Worm (Caenorhabditis elegans) whole organism, L1 larva: ENCODE results near the gene F46F2.5.
A peak's percentile ranks its signal among the peaks of the same experiment; 100 is the strongest.

Experiments used
- C04F5.9 ChIP-seq: sonication (generic microtip); optimal IDR thresholded peaks from 2 replicates; lab custom pipeline; 2016; ENCODE audit warnings: missing genetic modification characterization, missing compliant biosample characterization
- C16A3.4 ChIP-seq: fragments of 150-350 bp; optimal IDR thresholded peaks from 2 replicates; lab custom pipeline; 2014; ENCODE audit warnings: missing biosample characterization, missing genetic modification characterization
- C34B4.2 ChIP-seq: sonication (generic microtip); optimal IDR thresholded peaks from 2 replicates; lab custom pipeline; 2017; ENCODE audit warnings: mild to moderate bottlenecking, missing genetic modification characterization, missing compliant biosample characterization
- aha-1 ChIP-seq: fragments of 150-350 bp; optimal IDR thresholded peaks from 2 replicates; lab custom pipeline; 2014; ENCODE audit warnings: missing biosample characterization, missing genetic modification characterization
- alr-1 ChIP-seq: fragments of 200-800 bp; sonication (Bioruptor generic); optimal IDR thresholded peaks from 2 replicates; lab custom pipeline; 2018; ENCODE audit warnings: borderline replicate concordance, mild to moderate bottlenecking, missing genetic modification characterization, missing compliant biosample characterization
- aly-2 ChIP-seq: fragments of 150-350 bp; optimal IDR thresholded peaks from 2 replicates; lab custom pipeline; 2014; ENCODE audit warnings: missing biosample characterization, missing genetic modification characterization
- ama-1 ChIP-seq: fragments of 150-350 bp; optimal IDR thresholded peaks from 2 replicates; lab custom pipeline; 2014
- blmp-1 ChIP-seq: fragments of 150-350 bp; optimal IDR thresholded peaks from 2 replicates; lab custom pipeline; 2014; ENCODE audit warnings: missing biosample characterization, missing genetic modification characterization
- ceh-8 ChIP-seq: fragments of 200-800 bp; sonication (Bioruptor generic); optimal IDR thresholded peaks from 2 replicates; lab custom pipeline; 2018; ENCODE audit warnings: mild to moderate bottlenecking, missing genetic modification characterization, moderate library complexity, missing compliant biosample characterization
- ceh-82 ChIP-seq, 3 experiments: fragments of 150-350 bp in 1 of 3; sonication (generic microtip) in 2 of 3; optimal IDR thresholded peaks; 2 replicates each; lab custom pipeline; 2014 to 2017; ENCODE audit warnings: missing biosample characterization in 3 of 3, missing genetic modification characterization in 3 of 3
- ceh-88 ChIP-seq: fragments of 200-800 bp; sonication (Bioruptor generic); IDR thresholded peaks from 2 replicates; pipeline ENCODE4 v1.3.6; 2022; ENCODE audit warnings: missing genetic modification characterization, missing compliant biosample characterization
- ceh-90 ChIP-seq: sonication (generic microtip); optimal IDR thresholded peaks from 2 replicates; lab custom pipeline; 2016; ENCODE audit warnings: missing genetic modification characterization, missing compliant biosample characterization
- ces-1 ChIP-seq: fragments of 150-350 bp; optimal IDR thresholded peaks from 2 replicates; lab custom pipeline; 2014; ENCODE audit warnings: missing biosample characterization, missing genetic modification reagents, missing genetic modification characterization
- dsc-1 ChIP-seq: sonication (generic microtip); optimal IDR thresholded peaks from 2 replicates; lab custom pipeline; 2016; ENCODE audit warnings: mild to moderate bottlenecking, missing genetic modification characterization, missing compliant biosample characterization
- efl-1 ChIP-seq, 4 experiments: fragments of 150-350 bp; optimal IDR thresholded peaks in 3 of 4; peaks in 1 of 4; 1 replicate in 1 of 4; 2 replicates in 3 of 4; lab custom pipeline; 2014; ENCODE audit warnings: missing biosample characterization in 2 of 4, missing genetic modification characterization in 2 of 4, missing genetic modification reagents in 2 of 4
- egl-13 ChIP-seq: sonication (generic microtip); optimal IDR thresholded peaks from 2 replicates; lab custom pipeline; 2016; ENCODE audit warnings: missing genotype, missing genetic modification reagents, missing genetic modification characterization, missing compliant biosample characterization
- elt-3 ChIP-seq, 6 experiments: fragments of 150-350 bp in 1 of 6; sonication (generic microtip); optimal IDR thresholded peaks; 2 replicates each; lab custom pipeline; 2017 to 2018; ENCODE audit warnings: missing biosample characterization in 6 of 6, missing genetic modification characterization in 6 of 6, inconsistent platforms in 1 of 6
- ets-5 ChIP-seq: fragments of 200-800 bp; sonication (Bioruptor generic); IDR thresholded peaks from 2 replicates; pipeline ENCODE4 v1.3.6; 2022; ENCODE audit warnings: missing genetic modification characterization, missing compliant biosample characterization
- fkh-4 ChIP-seq: sonication (generic microtip); optimal IDR thresholded peaks from 2 replicates; lab custom pipeline; 2016; ENCODE audit warnings: missing compliant biosample characterization, missing genetic modification characterization, borderline replicate concordance
- fkh-8 ChIP-seq: sonication (generic microtip); optimal IDR thresholded peaks from 2 replicates; lab custom pipeline; 2016; ENCODE audit warnings: mild to moderate bottlenecking, missing genetic modification characterization, missing compliant biosample characterization
- grh-1 ChIP-seq: fragments of 200-800 bp; sonication (Bioruptor generic); IDR thresholded peaks from 2 replicates; pipeline ENCODE4 v1.3.6; 2022; ENCODE audit warnings: missing genetic modification reagents, missing genetic modification characterization, missing compliant biosample characterization
- irx-1 ChIP-seq: sonication (generic microtip); optimal IDR thresholded peaks from 2 replicates; lab custom pipeline; 2016; ENCODE audit warnings: missing genetic modification characterization, missing compliant biosample characterization
- isw-1 ChIP-seq: fragments of 200-800 bp; sonication (Bioruptor generic); IDR thresholded peaks from 2 replicates; pipeline ENCODE4 v1.3.6; 2022; ENCODE audit warnings: missing genetic modification characterization, missing compliant biosample characterization
- lin-13 ChIP-seq: fragments of 150-350 bp; optimal IDR thresholded peaks from 2 replicates; lab custom pipeline; 2014; ENCODE audit warnings: missing biosample characterization, missing genetic modification reagents, missing genetic modification characterization
- lin-14 ChIP-seq: fragments of 200-800 bp; sonication (Bioruptor generic); optimal IDR thresholded peaks from 2 replicates; lab custom pipeline; 2018; ENCODE audit warnings: mild to moderate bottlenecking, missing genetic modification characterization, moderate library complexity, missing compliant biosample characterization
- lin-35 ChIP-seq, 2 experiments: fragments of 150-350 bp; optimal IDR thresholded peaks; 2 replicates each; lab custom pipeline; 2014; ENCODE audit warnings: missing biosample characterization in 2 of 2, missing genetic modification characterization in 2 of 2, missing genetic modification reagents in 2 of 2
- lin-39 ChIP-seq: fragments of 150-350 bp; optimal IDR thresholded peaks from 2 replicates; lab custom pipeline; 2014; ENCODE audit warnings: missing biosample characterization, missing genetic modification reagents, missing genetic modification characterization
- mab-9 ChIP-seq: fragments of 200-800 bp; sonication (Bioruptor generic); IDR thresholded peaks from 2 replicates; pipeline ENCODE4 v1.3.6; 2022; ENCODE audit warnings: missing genetic modification reagents, missing genetic modification characterization, missing compliant biosample characterization
- mdl-1 ChIP-seq, 2 experiments: fragments of 150-350 bp; optimal IDR thresholded peaks; 2 replicates each; lab custom pipeline; 2014 to 2017; ENCODE audit warnings: missing biosample characterization in 2 of 2, missing genetic modification characterization in 2 of 2, inconsistent platforms in 1 of 2
- mef-2 ChIP-seq: fragments of 150-350 bp; optimal IDR thresholded peaks from 2 replicates; lab custom pipeline; 2014; ENCODE audit warnings: missing biosample characterization, missing genetic modification characterization
- mep-1 ChIP-seq: fragments of 150-350 bp; optimal IDR thresholded peaks from 2 replicates; lab custom pipeline; 2014; ENCODE audit warnings: missing biosample characterization, missing genetic modification characterization
- nhr-12 ChIP-seq: sonication (generic microtip); optimal IDR thresholded peaks from 2 replicates; lab custom pipeline; 2017; ENCODE audit warnings: missing biosample characterization, missing genetic modification characterization
- nhr-19 ChIP-seq: fragments of 200-800 bp; sonication (Bioruptor generic); conservative IDR thresholded peaks from 2 replicates; pipeline ENCODE4 v1.3.6; 2022; ENCODE audit warnings: missing genetic modification characterization, missing compliant biosample characterization
- nhr-237 ChIP-seq: fragments of 150-350 bp; optimal IDR thresholded peaks from 2 replicates; lab custom pipeline; 2014; ENCODE audit warnings: missing biosample characterization, missing genetic modification characterization
- nhr-28 ChIP-seq: fragments of 150-350 bp; optimal IDR thresholded peaks from 2 replicates; lab custom pipeline; 2014; ENCODE audit warnings: missing biosample characterization, missing genetic modification characterization
- nhr-71 ChIP-seq: sonication (generic microtip); optimal IDR thresholded peaks from 2 replicates; lab custom pipeline; 2016; ENCODE audit warnings: mild to moderate bottlenecking, missing genetic modification characterization, moderate library complexity, missing compliant biosample characterization
- nhr-90 ChIP-seq: sonication (generic microtip); optimal IDR thresholded peaks from 2 replicates; lab custom pipeline; 2016; ENCODE audit warnings: mild to moderate bottlenecking, missing genetic modification characterization, missing compliant biosample characterization; ENCODE audit not compliant: poor library complexity
- pax-3 ChIP-seq: fragments of 200-800 bp; sonication (Bioruptor generic); optimal IDR thresholded peaks from 2 replicates; lab custom pipeline; 2018; ENCODE audit warnings: mild to moderate bottlenecking, missing genetic modification characterization, moderate library complexity, missing compliant biosample characterization
- pqm-1 ChIP-seq: sonication (generic microtip); optimal IDR thresholded peaks from 3 replicates; lab custom pipeline; 2017; ENCODE audit warnings: missing biosample characterization, missing genetic modification characterization
- rnt-1 ChIP-seq: sonication (generic microtip); optimal IDR thresholded peaks from 2 replicates; lab custom pipeline; 2016; ENCODE audit warnings: mild to moderate bottlenecking, missing genetic modification characterization, moderate library complexity, missing compliant biosample characterization
- snpc-4 ChIP-seq: fragments of 150-350 bp; optimal IDR thresholded peaks from 2 replicates; lab custom pipeline; 2014; ENCODE audit warnings: missing biosample characterization, missing genetic modification characterization
- sox-4 ChIP-seq: sonication (generic microtip); optimal IDR thresholded peaks from 2 replicates; lab custom pipeline; 2016; ENCODE audit warnings: missing genetic modification characterization, missing compliant biosample characterization
- sup-37 ChIP-seq: fragments of 200-800 bp; sonication (Bioruptor generic); optimal IDR thresholded peaks from 2 replicates; lab custom pipeline; 2018; ENCODE audit warnings: mild to moderate bottlenecking, missing genetic modification characterization, missing compliant biosample characterization
- tlp-1 ChIP-seq: fragments of 150-350 bp; optimal IDR thresholded peaks from 2 replicates; lab custom pipeline; 2014; ENCODE audit warnings: missing biosample characterization, missing genetic modification characterization
- unc-30 ChIP-seq: sonication (generic microtip); optimal IDR thresholded peaks from 2 replicates; lab custom pipeline; 2017; ENCODE audit warnings: missing biosample characterization, missing genetic modification characterization
- unc-62 ChIP-seq: fragments of 150-350 bp; optimal IDR thresholded peaks from 2 replicates; lab custom pipeline; 2014; ENCODE audit warnings: missing biosample characterization, missing genetic modification reagents, missing genetic modification characterization
- unc-86 ChIP-seq: sonication (generic microtip); optimal IDR thresholded peaks from 2 replicates; lab custom pipeline; 2016; ENCODE audit warnings: missing genetic modification characterization, missing compliant biosample characterization
- vab-15 ChIP-seq: sonication (generic microtip); optimal IDR thresholded peaks from 2 replicates; lab custom pipeline; 2017; ENCODE audit warnings: missing genotype, mild to moderate bottlenecking, missing genetic modification characterization, missing compliant biosample characterization
- zip-4 ChIP-seq: fragments of 200-800 bp; sonication (Bioruptor generic); optimal IDR thresholded peaks from 2 replicates; lab custom pipeline; 2018; ENCODE audit warnings: mild to moderate bottlenecking, missing genetic modification characterization, moderate library complexity, missing compliant biosample characterization
- ztf-4 ChIP-seq: fragments of 150-350 bp; optimal IDR thresholded peaks from 2 replicates; lab custom pipeline; 2014; ENCODE audit warnings: missing biosample characterization, missing genetic modification characterization

The F46F2.5 gene

DNA sequence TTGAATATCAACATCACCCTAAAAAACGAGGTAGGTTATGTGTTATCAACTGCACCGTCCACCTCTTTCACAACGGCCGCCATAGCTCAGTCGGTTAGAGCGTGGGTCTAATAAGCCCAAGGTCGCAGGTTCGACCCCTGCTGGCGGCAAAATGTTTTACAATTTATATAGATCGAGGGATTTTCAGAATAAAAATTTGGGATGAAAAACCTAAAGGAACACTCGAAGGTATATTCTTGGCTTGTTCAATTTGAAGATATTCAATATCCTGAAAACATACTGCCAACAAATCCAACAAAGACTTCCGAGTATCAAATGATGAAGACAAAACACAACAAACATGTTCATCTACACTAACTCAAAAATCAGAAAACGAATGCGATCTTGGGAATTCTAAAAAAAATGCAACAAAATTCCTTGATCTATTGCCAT, 34.9 kb downstream of the F46F2.5 start (continued):
- TF ChIP-seq elt-3 (tag; optimal IDR thresholded peaks at IDR 0.05; lab: Kevin White, UChicago) (peak in 1 of 6 experiments; percentile 30), mef-2 (tag; lab: Kevin White, UChicago) (no peak), pqm-1 (tag; lab: Kevin White, UChicago) (no peak), lin-39 (tag; lab: Kevin White, UChicago) (no peak), lin-13 (GFP tag; lab: Kevin White, UChicago) (no peak), lin-35 (GFP tag; optimal IDR thresholded peaks at IDR 0.05; lab: Kevin White, UChicago) (peak in 1 of 2 experiments; percentile 40), nhr-71 (tag; lab: Kevin White, UChicago) (peak; percentile 52), blmp-1 (tag; lab: Kevin White, UChicago) (no peak), dsc-1 (peak; percentile 26), zip-4 (GFP tag; lab: Kevin White, UChicago) (no peak), nhr-237 (no peak), efl-1 (optimal IDR thresholded peaks at IDR 0.05; lab: Kevin White, UChicago) (no peak), efl-1 (GFP tag; optimal IDR thresholded peaks at IDR 0.05 in 1 of 2; lab: Kevin White, UChicago) (no peak), fkh-4 (tag; lab: Kevin White, UChicago) (no peak), tlp-1 (no peak), snpc-4 (tag; lab: Kevin White, UChicago) (no peak), mab-9 (GFP tag; lab: Robert Waterston, UW) (no peak), mep-1 (tag; lab: Kevin White, UChicago) (peak; percentile 52), irx-1 (tag; lab: Kevin White, UChicago) (peak; percentile 5), nhr-19 (peak; percentile 47), ces-1 (GFP tag; lab: Kevin White, UChicago) (no peak), ztf-4 (no peak), nhr-28 (tag; lab: Kevin White, UChicago) (no peak), ama-1 (lab: Kevin White, UChicago) (no peak), aly-2 (tag; lab: Kevin White, UChicago) (no peak), C04F5.9 (tag; lab: Kevin White, UChicago) (no peak), unc-86 (tag; lab: Kevin White, UChicago) (no peak), nhr-12 (tag; lab: Kevin White, UChicago) (no peak), C16A3.4 (tag; lab: Kevin White, UChicago) (peak; percentile 8), ets-5 (no peak), grh-1 (GFP tag; lab: Robert Waterston, UW) (no peak), ceh-8 (GFP tag; lab: Kevin White, UChicago) (no peak), unc-30 (tag; lab: Kevin White, UChicago) (no peak), sox-4 (no peak), pax-3 (tag; lab: Kevin White, UChicago) (no peak), ceh-88 (GFP tag; lab: Robert Waterston, UW) (no peak), rnt-1 (tag; lab: Kevin White, UChicago) (peak; percentile 45), fkh-8 (tag; lab: Kevin White, UChicago) (no peak), aha-1 (tag; lab: Kevin White, UChicago) (no peak), lin-14 (peak; percentile 10), alr-1 (tag; lab: Kevin White, UChicago) (no peak), egl-13 (tag; lab: Kevin White, UChicago) (no peak), ceh-82 (tag; optimal IDR thresholded peaks at IDR 0.05; lab: Kevin White, UChicago) (no peak), sup-37 (no peak), vab-15 (tag; lab: Kevin White, UChicago) (no peak), mdl-1 (tag; optimal IDR thresholded peaks at IDR 0.05; lab: Kevin White, UChicago) (peak in 1 of 2 experiments; percentile 36), isw-1 (GFP tag; lab: Robert Waterston, UW) (no peak), nhr-90 (tag; lab: Kevin White, UChicago) (peak; percentile 60), ceh-90 (tag; lab: Kevin White, UChicago) (no peak), C34B4.2 (tag; lab: Kevin White, UChicago) (no peak), unc-62 (GFP tag; lab: Kevin White, UChicago) (no peak)
